Fruit fly (Drosophila melanogaster): ENCODE data around the gene CG14441.

Gene CG14441

DNA sequence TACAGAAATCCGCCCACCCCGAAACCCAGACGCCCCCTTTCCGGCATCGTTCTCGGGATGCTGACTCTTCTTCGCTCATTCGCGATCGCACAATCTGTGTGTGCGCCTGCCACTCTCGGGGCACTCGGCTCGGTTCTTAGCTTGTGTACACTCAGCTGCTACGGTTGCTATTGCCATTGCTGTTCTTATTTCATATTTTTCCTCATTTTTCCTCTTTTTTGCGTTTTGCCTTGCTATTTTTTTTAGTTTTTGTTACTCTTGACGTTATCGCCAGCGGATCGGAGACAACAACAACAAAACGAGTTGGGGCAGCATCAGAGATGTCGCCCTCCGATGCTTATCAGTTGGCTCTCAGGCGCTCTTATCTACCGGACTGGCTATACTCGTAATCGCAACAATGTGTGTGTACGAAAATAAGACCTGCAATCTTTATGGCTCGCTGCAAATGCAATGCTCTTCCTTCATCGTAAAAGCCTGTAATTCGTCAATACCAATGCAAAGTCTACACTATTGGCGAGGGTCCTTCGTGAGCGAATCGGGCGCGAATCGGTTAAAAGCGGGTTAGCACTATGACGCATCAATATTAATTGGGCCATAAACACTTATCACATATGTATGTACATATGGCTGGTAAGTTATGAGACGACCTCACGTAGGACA lies 31.4 kb downstream of the CG14441 start:
- TF ChIP-seq insv (optimal IDR thresholded peaks at IDR 0.05), result no peak
- no peak for TF ChIP-seq psq (optimal IDR thresholded peaks at IDR 0.05)
- TF ChIP-seq Myc (optimal IDR thresholded peaks at IDR 0.05), result no peak
- TF ChIP-seq h (optimal IDR thresholded peaks at IDR 0.05), result no peak
- no peak for TF ChIP-seq Sin3A (optimal IDR thresholded peaks at IDR 0.05)
- TF ChIP-seq ttk (optimal IDR thresholded peaks at IDR 0.05), result no peak

DNA sequence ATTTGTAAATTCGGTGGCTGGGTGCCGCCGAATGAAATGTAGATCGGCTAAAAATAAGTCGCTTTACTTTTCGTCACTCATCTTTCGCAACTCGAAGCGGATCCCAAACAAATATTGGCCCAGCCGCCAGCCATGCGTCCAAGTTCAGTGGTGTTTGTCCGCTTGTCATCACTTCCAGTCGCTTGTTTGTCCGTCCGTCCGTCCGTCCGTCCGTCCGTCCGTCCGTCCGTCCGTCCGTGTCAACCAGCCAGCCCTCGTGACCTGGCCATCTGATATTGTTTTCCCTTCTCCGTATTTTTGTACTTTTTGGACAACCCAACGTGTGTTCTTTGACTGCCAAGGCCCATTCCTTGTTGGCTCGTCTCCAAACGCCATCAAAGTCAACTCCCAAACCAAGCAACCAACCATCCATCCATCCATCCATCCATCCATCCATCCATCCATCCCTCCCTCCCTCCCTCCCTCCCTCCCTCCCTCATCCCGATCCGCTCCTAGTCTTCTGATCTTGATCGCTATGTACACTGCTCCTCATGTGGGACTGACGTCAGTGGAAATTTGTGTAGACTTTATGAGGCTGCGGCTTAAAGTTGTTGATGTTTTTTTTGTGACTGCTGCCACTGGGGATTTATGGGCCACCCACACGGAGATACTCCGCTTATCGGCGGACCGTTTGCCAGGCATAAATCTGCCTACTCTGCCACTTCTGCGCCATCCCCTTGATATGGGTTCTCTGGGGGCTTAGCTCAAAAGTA lies 34.2 kb downstream of the CG14441 start:
- TF ChIP-seq Sin3A (optimal IDR thresholded peaks at IDR 0.05) (no peak), psq (optimal IDR thresholded peaks at IDR 0.05) (no peak), Myc (optimal IDR thresholded peaks at IDR 0.05) (no peak), ttk (optimal IDR thresholded peaks at IDR 0.05) (no peak), insv (optimal IDR thresholded peaks at IDR 0.05) (no peak), h (optimal IDR thresholded peaks at IDR 0.05) (no peak)

dm6 chrX:6739936-6740668 lies 40.8 kb downstream of the CG14441 start, which contains the start of gene CG3168:
TSS of gene CG3168 (minus strand) at chrX:6739986.
- TF ChIP-seq insv (optimal IDR thresholded peaks at IDR 0.05), result no peak
- TF ChIP-seq psq (optimal IDR thresholded peaks at IDR 0.05), result no peak
- TF ChIP-seq h (optimal IDR thresholded peaks at IDR 0.05), result no peak
- TF ChIP-seq Sin3A (optimal IDR thresholded peaks at IDR 0.05), result no peak

dm6 chrX:6741184-6741586 lies 41.9 kb downstream of the CG14441 start:
- TF ChIP-seq Myc (optimal IDR thresholded peaks at IDR 0.05) (no peak), Sin3A (optimal IDR thresholded peaks at IDR 0.05) (no peak), h (optimal IDR thresholded peaks at IDR 0.05) (no peak), ttk (optimal IDR thresholded peaks at IDR 0.05) (no peak), psq (optimal IDR thresholded peaks at IDR 0.05) (no peak), insv (optimal IDR thresholded peaks at IDR 0.05) (no peak)

DNA sequence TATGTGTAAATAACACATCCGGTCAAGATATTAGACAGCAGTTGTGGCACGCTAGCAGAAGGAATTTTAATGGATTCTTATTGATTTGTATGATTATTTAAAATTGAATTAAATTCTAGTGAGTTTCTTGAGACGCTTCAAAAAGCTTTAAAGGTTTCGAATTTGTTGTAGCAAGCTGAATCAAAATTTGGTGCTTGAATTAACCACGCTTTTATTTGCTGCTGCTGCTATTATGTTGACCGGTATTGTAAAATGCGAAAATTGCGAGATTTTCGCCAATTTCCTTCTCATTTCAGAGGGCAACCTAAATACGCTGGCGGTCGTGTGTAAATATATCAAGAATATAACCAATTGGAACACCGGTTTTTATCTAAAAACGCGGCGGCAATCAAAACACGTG lies 43.9 kb downstream of the CG14441 start:
- no peak for TF ChIP-seq psq (optimal IDR thresholded peaks at IDR 0.05)
- TF ChIP-seq Sin3A (optimal IDR thresholded peaks at IDR 0.05), result no peak
- no peak for TF ChIP-seq h (optimal IDR thresholded peaks at IDR 0.05)
- TF ChIP-seq Myc (optimal IDR thresholded peaks at IDR 0.05), result no peak
- no peak for TF ChIP-seq insv (optimal IDR thresholded peaks at IDR 0.05)
- no peak for TF ChIP-seq ttk (optimal IDR thresholded peaks at IDR 0.05)

- TF ChIP-seq insv (optimal IDR thresholded peaks at IDR 0.05), result no peak
- no peak for TF ChIP-seq ttk (optimal IDR thresholded peaks at IDR 0.05)
- TF ChIP-seq Sin3A (optimal IDR thresholded peaks at IDR 0.05), result no peak
- TF ChIP-seq psq (optimal IDR thresholded peaks at IDR 0.05), result no peak
- no peak for TF ChIP-seq h (optimal IDR thresholded peaks at IDR 0.05)
- TF ChIP-seq Myc (optimal IDR thresholded peaks at IDR 0.05), result no peak
Measured at dm6 chrX:6744088-6744487, 44.8 kb downstream of the CG14441 start, which contains the start of gene RpL17. TSS of gene RpL17 (minus strand) at chrX:6744238.

dm6 chrX:6745547-6745946 lies 46.2 kb downstream of the CG14441 start:
- TF ChIP-seq Sin3A (optimal IDR thresholded peaks at IDR 0.05), result no peak
- TF ChIP-seq insv (optimal IDR thresholded peaks at IDR 0.05), result no peak
- TF ChIP-seq ttk (optimal IDR thresholded peaks at IDR 0.05), result no peak
- TF ChIP-seq Myc (optimal IDR thresholded peaks at IDR 0.05), result no peak
- no peak for TF ChIP-seq psq (optimal IDR thresholded peaks at IDR 0.05)
- no peak for TF ChIP-seq h (optimal IDR thresholded peaks at IDR 0.05)

- TF ChIP-seq h (optimal IDR thresholded peaks at IDR 0.05) (no peak), Sin3A (optimal IDR thresholded peaks at IDR 0.05) (no peak)
Measured at dm6 chrX:6746221-6746620, 46.9 kb downstream of the CG14441 start.

- TF ChIP-seq Sin3A (optimal IDR thresholded peaks at IDR 0.05) (no peak), Myc (optimal IDR thresholded peaks at IDR 0.05) (no peak), ttk (optimal IDR thresholded peaks at IDR 0.05) (no peak), psq (optimal IDR thresholded peaks at IDR 0.05) (no peak), h (optimal IDR thresholded peaks at IDR 0.05) (no peak), insv (optimal IDR thresholded peaks at IDR 0.05) (no peak)
Measured at dm6 chrX:6747244-6747643, 47.9 kb downstream of the CG14441 start, which contains the start of gene CG14439. TSS of gene CG14439 (plus strand) at chrX:6747544.

DNA sequence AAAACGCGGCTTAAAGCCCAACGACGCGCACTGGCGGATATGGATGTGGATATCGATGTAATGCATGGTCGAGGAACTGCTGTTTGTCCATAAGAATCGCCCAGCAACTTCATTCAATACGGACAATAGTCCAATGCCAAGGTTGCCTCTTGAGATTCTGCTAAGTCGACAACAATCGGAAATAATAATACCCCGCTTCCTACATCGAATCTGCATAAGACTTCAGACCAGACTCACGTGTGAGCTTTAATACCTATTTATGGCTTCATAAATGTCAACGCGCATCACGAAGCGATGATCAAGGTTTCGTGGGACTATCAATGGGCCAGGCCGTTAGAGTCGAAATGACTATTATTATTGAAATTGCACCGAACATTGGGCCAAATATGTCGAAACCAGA lies 52.7 kb downstream of the CG14441 start:
- TF ChIP-seq Myc (optimal IDR thresholded peaks at IDR 0.05) (no peak), ttk (optimal IDR thresholded peaks at IDR 0.05) (no peak)

DNA sequence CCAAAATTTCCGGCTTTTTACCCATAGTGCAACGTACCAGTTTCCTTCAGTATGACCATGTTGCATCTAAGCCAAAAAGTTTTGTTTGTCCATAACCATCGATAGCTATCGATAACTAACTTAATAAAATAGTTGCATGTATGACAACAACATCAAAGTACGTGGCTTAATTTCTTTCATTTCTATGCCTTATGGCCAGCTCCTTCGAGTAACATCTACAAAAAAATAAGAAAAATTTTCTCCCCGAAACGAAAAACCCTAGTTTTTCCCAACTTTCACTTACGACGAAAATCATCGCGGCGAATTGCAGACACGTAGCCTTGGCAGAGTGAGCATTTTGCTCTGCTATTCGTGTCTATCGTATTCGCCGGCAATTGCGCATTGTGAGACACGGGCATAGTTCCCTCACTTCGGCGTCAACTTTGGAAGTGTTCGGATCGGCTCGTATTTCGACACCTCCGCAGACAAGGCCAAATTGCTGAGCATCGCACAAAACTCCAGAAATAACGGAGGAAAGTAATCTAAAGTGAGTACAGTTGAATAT lies 56.9 kb downstream of the CG14441 start, which contains the start of gene sov:
Gene sov, plus strand, starts transcription at position 148 of the 544 bp plus-strand sequence.
- TF ChIP-seq ttk (optimal IDR thresholded peaks at IDR 0.05) (no peak), Sin3A (optimal IDR thresholded peaks at IDR 0.05) (no peak), h (optimal IDR thresholded peaks at IDR 0.05) (no peak), insv (optimal IDR thresholded peaks at IDR 0.05) (no peak), psq (optimal IDR thresholded peaks at IDR 0.05) (no peak), Myc (optimal IDR thresholded peaks at IDR 0.05) (no peak)
